Worm (Caenorhabditis elegans) whole organism, late embryonic: ENCODE results near the gene T22C8.6.

Experiments used
- C08G9.2 ChIP-seq: sonication (generic microtip); optimal IDR thresholded peaks from 2 replicates; lab custom pipeline; 2016; ENCODE audit warnings: mild to moderate bottlenecking, missing genetic modification characterization, moderate library complexity, missing compliant biosample characterization
- C38D4.7 ChIP-seq: fragments of 200-800 bp; sonication (Bioruptor generic); optimal IDR thresholded peaks from 2 replicates; lab custom pipeline; 2018; ENCODE audit warnings: mild to moderate bottlenecking, missing genetic modification characterization, moderate library complexity, missing compliant biosample characterization
- F13H6.1 ChIP-seq: sonication (generic microtip); optimal IDR thresholded peaks from 2 replicates; lab custom pipeline; 2016; ENCODE audit warnings: missing genetic modification characterization, missing compliant biosample characterization
- K09A11.1 ChIP-seq: sonication (generic microtip); optimal IDR thresholded peaks from 2 replicates; lab custom pipeline; 2017; ENCODE audit warnings: antibody characterized with exemption, mild to moderate bottlenecking, missing genetic modification characterization, missing compliant biosample characterization; ENCODE audit not compliant: insufficient read depth
- ama-1 ChIP-seq: fragments of 150-350 bp; optimal IDR thresholded peaks from 2 replicates; lab custom pipeline; 2014
- ceh-14 ChIP-seq: sonication (generic microtip); optimal IDR thresholded peaks from 2 replicates; lab custom pipeline; 2016; ENCODE audit warnings: missing genotype, missing genetic modification characterization, missing compliant biosample characterization
- ceh-18 ChIP-seq: sonication (generic microtip); optimal IDR thresholded peaks from 2 replicates; lab custom pipeline; 2016; ENCODE audit warnings: missing genetic modification characterization, missing compliant biosample characterization
- ceh-19 ChIP-seq: fragments of 200-800 bp; sonication (Bioruptor generic); optimal IDR thresholded peaks from 2 replicates; lab custom pipeline; 2018; ENCODE audit warnings: mild to moderate bottlenecking, missing genetic modification characterization, missing compliant biosample characterization
- ceh-2 ChIP-seq: sonication (generic microtip); optimal IDR thresholded peaks from 2 replicates; lab custom pipeline; 2016; ENCODE audit warnings: missing genotype, missing genetic modification characterization, missing compliant biosample characterization
- ceh-22 ChIP-seq: sonication (generic microtip); optimal IDR thresholded peaks from 2 replicates; lab custom pipeline; 2017; ENCODE audit warnings: missing biosample characterization, missing genetic modification characterization
- ceh-31 ChIP-seq: sonication (generic microtip); optimal IDR thresholded peaks from 2 replicates; lab custom pipeline; 2016; ENCODE audit warnings: missing genetic modification characterization, missing compliant biosample characterization
- ceh-48 ChIP-seq: sonication (generic microtip); optimal IDR thresholded peaks from 2 replicates; lab custom pipeline; 2016; ENCODE audit warnings: missing genetic modification characterization, inconsistent platforms, missing compliant biosample characterization
- ets-4 ChIP-seq: sonication (generic microtip); optimal IDR thresholded peaks from 2 replicates; lab custom pipeline; 2016; ENCODE audit warnings: missing genetic modification characterization, missing compliant biosample characterization
- fkh-6 ChIP-seq: sonication (generic microtip); optimal IDR thresholded peaks from 2 replicates; lab custom pipeline; 2016; ENCODE audit warnings: missing genetic modification characterization, missing compliant biosample characterization
- gmeb-2 ChIP-seq: sonication (generic microtip); optimal IDR thresholded peaks from 2 replicates; lab custom pipeline; 2016; ENCODE audit warnings: missing genetic modification characterization, inconsistent platforms, missing compliant biosample characterization
- hlh-6 ChIP-seq: sonication (generic microtip); optimal IDR thresholded peaks from 2 replicates; lab custom pipeline; 2016; ENCODE audit warnings: missing genotype, missing genetic modification characterization, missing compliant biosample characterization
- lim-6 ChIP-seq: sonication (generic microtip); optimal IDR thresholded peaks from 2 replicates; lab custom pipeline; 2016; ENCODE audit warnings: missing genetic modification characterization, missing compliant biosample characterization
- nfya-1 ChIP-seq: sonication (generic microtip); optimal IDR thresholded peaks from 2 replicates; lab custom pipeline; 2017; ENCODE audit warnings: missing genetic modification characterization, mild to moderate bottlenecking, missing compliant biosample characterization, antibody characterized with exemption, moderate library complexity
- nhr-11 ChIP-seq: fragments of 150-350 bp; optimal IDR thresholded peaks from 2 replicates; lab custom pipeline; 2014; ENCODE audit warnings: missing biosample characterization, missing genetic modification characterization
- pat-9 ChIP-seq: fragments of 200-800 bp; sonication (Bioruptor generic); optimal IDR thresholded peaks from 2 replicates; lab custom pipeline; 2018; ENCODE audit warnings: mild to moderate bottlenecking, missing genetic modification characterization, moderate library complexity, missing compliant biosample characterization
- pax-1 ChIP-seq: fragments of 150-350 bp; optimal IDR thresholded peaks from 2 replicates; lab custom pipeline; 2014; ENCODE audit warnings: missing biosample characterization, missing genetic modification characterization
- pqm-1 ChIP-seq: sonication (generic microtip); optimal IDR thresholded peaks from 2 replicates; lab custom pipeline; 2016; ENCODE audit warnings: missing genetic modification characterization, missing compliant biosample characterization
- sdc-2 ChIP-seq: sonication (generic microtip); optimal IDR thresholded peaks from 2 replicates; lab custom pipeline; 2016; ENCODE audit warnings: missing genotype, missing genetic modification characterization, missing compliant biosample characterization
- sox-2 ChIP-seq: fragments of 200-800 bp; sonication (Bioruptor generic); IDR thresholded peaks from 2 replicates; pipeline ENCODE4 v1.3.6; 2022; ENCODE audit warnings: missing genetic modification reagents, missing genetic modification characterization, missing compliant biosample characterization
- sox-4 ChIP-seq: sonication (generic microtip); optimal IDR thresholded peaks from 2 replicates; lab custom pipeline; 2017; ENCODE audit warnings: mild to moderate bottlenecking, missing genetic modification characterization, inconsistent platforms, missing compliant biosample characterization
- tbx-7 ChIP-seq: sonication (generic microtip); optimal IDR thresholded peaks from 2 replicates; lab custom pipeline; 2016; ENCODE audit warnings: missing genotype, missing genetic modification characterization, missing compliant biosample characterization
- ttx-3 ChIP-seq: sonication (generic microtip); optimal IDR thresholded peaks from 2 replicates; lab custom pipeline; 2016; ENCODE audit warnings: missing genetic modification reagents, missing genetic modification characterization, missing compliant biosample characterization
- unc-42 ChIP-seq: sonication (generic microtip); optimal IDR thresholded peaks from 2 replicates; lab custom pipeline; 2016; ENCODE audit warnings: missing genotype, missing genetic modification characterization, missing compliant biosample characterization
- unc-55 ChIP-seq: sonication (generic microtip); optimal IDR thresholded peaks from 2 replicates; lab custom pipeline; 2017; ENCODE audit warnings: missing biosample characterization, missing genetic modification reagents, missing genetic modification characterization
- zip-5 ChIP-seq: sonication (generic microtip); optimal IDR thresholded peaks from 2 replicates; lab custom pipeline; 2016; ENCODE audit warnings: missing genetic modification characterization, missing compliant biosample characterization
- ztf-16 ChIP-seq: sonication (generic microtip); optimal IDR thresholded peaks from 2 replicates; lab custom pipeline; 2017; ENCODE audit warnings: missing genetic modification characterization, missing compliant biosample characterization

The T22C8.6 gene

DNA sequence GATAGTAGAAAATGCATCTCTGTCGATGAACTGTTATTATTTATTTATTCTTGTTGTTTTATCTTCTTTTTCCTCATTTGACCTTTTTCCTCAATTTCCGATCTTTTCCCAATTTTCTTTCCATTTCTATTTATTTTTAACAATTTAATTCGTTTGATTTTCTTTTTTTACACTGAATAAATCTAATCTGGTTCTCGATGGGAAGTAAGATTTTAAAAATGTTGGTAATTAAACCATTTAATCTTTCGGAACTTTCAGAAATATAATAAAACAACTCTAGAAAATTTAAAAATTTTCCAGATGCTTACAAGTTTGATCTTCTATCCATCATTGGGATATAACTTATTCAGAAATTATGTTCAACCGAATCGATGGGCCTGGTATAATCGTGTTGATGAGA is 23.5 kb downstream of the T22C8.6 start, which contains the start of gene F28C6.8:
Gene F28C6.8, plus strand, starts transcription at position 301 of the 400 bp plus-strand sequence.
- TF ChIP-seq zip-5 (tag; lab: Kevin White, UChicago) (no peak), nfya-1 (no peak)

DNA sequence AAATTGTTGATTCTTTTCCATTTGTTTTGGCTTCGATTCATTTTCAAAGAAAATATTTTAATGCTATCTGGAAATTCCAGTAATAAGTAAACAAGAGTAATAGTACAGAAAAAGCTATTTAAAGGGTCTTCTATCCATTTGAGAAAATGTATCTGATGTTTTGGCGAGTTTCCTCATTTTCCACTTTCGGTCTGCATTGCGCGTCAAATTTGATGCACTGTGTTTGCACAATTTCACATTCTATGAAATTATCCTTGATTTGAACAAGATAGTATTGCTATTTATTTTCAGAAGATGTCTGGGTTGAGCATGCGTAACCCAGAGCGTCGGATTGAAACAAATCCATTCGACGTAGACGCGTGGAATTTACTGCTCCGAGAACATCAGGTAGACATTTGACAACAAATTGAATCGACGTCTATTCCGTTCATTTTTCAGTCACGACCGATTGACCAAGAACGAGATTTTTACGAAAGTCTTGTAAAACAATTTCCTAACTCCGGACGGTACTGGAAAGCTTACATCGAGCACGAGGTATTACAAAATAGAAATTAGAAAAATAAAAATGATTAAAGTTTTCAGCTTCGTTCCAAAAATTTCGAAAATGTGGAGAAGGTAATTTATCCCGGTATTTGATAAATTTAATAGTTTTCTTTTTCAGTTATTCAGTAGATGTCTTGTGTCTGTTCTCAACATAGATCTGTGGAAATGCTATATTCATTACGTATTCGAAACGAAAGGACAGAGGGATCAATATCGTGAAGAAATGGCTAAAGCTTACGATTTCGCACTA is 26.3 kb downstream of the T22C8.6 start, which contains the start of gene suf-1:
Gene suf-1, plus strand, starts transcription at position 280 of the 793 bp plus-strand sequence.
- TF ChIP-seq nfya-1 (peak; percentile 31), ttx-3 (tag; lab: Kevin White, UChicago) (no peak), pat-9 (tag; lab: Kevin White, UChicago) (no peak), unc-55 (no peak), ama-1 (lab: Kevin White, UChicago) (peak; percentile 65), unc-42 (peak; percentile 48), C38D4.7 (GFP tag; lab: Kevin White, UChicago) (no peak), ztf-16 (tag; lab: Kevin White, UChicago) (no peak), tbx-7 (no peak), ceh-48 (tag; lab: Kevin White, UChicago) (no peak)
- TF ChIP-seq, all 69 proteins: peak for 3

DNA sequence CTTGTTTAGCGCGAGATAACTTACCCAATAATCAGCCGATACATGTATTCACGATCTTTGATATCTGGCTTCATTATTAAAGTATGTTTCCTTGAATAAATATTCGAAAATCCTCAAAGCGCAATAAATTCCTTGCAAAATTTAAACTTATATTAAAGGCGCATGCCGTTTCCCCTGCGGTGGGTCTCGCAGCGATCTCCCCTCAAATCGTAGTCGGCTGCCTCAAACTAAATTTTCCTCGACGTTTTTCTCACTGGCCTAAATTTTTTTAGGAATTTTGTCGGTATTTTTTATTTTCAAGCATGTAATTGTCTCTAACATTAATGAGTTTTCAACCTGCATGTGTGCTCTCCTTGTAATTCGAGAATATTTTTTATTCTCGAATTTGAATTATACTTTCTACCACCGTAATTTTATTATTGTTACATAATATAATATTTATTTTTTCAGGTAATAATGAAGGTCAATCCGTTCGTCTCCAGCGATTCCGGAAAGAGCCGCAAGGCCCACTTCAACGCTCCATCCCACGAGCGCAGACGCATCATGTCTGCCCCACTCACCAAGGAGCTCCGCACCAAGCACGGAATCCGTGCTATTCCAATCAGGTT is 27.6 kb downstream of the T22C8.6 start, which contains the start of the genes cpf-1 and rpl-26:
Gene cpf-1, minus strand, starts transcription at position 104 of the 608 bp plus-strand sequence.
Gene rpl-26, plus strand, starts transcription at position 449 of the 608 bp plus-strand sequence.
- TF ChIP-seq nfya-1 (peak; percentile 36), unc-42 (peak; percentile 40), sdc-2 (no peak), gmeb-2 (no peak), sox-4 (no peak), F13H6.1 (tag; lab: Kevin White, UChicago) (no peak), ceh-19 (GFP tag; lab: Kevin White, UChicago) (no peak), sox-2 (GFP tag; lab: Robert Waterston, UW) (no peak), fkh-6 (tag; lab: Kevin White, UChicago) (no peak), ceh-31 (peak; percentile 9), pqm-1 (tag; lab: Kevin White, UChicago) (no peak)
- TF ChIP-seq, all 69 proteins: peak for 3

DNA sequence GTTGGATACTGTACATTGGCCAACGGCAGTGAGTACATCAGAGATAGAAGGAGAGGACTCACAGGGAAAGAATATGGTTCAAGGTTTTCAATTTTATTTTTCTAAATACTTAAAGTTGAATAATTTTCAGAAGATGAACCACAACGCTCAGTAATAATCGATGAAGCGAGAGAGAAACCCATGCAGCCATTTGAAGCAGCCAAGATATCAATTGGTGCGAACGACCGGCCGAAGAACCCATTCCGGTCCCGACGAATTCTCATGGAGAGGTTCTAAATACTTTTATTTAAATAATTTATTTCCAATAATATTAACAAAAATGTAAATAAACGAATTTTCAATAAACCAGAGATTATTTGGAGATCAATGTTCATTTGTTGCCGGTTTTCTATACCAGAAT is 29.9 kb downstream of the T22C8.6 start, which contains the start of gene pigg-1:
Gene pigg-1, minus strand, starts transcription at position 101 of the 400 bp plus-strand sequence.
- TF ChIP-seq ets-4 (no peak), ceh-22 (tag; lab: Kevin White, UChicago) (no peak), ceh-48 (tag; lab: Kevin White, UChicago) (no peak), tbx-7 (no peak), ceh-2 (tag; lab: Kevin White, UChicago) (no peak), pax-1 (tag; lab: Kevin White, UChicago) (no peak), sox-2 (GFP tag; lab: Robert Waterston, UW) (no peak), C08G9.2 (tag; lab: Kevin White, UChicago) (no peak), pqm-1 (tag; lab: Kevin White, UChicago) (no peak), zip-5 (tag; lab: Kevin White, UChicago) (no peak), ceh-18 (tag; lab: Kevin White, UChicago) (no peak), hlh-6 (tag; lab: Kevin White, UChicago) (no peak), K09A11.1 (tag; lab: Kevin White, UChicago) (no peak)

DNA sequence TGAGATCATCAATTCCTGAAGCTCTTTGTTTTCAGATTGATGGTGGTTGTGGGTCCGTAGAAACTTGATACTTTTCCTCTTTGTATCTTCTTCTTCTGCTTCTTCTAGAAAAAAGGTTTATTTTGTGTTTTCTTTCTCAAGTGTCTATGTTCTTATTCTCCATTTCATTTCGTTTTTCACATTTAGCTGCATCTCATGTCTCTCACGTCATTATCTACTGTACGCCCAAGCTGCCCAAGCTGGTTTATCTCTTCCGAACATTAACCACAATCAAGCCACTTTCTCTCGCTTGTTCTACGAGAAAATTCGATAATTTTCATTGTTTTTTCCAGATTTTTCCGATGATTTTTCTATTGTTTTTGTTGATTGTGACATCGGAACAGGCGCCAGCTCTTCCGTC is 30.9 kb downstream of the T22C8.6 start, which contains the start of gene F28C6.5:
Gene F28C6.5, plus strand, starts transcription at position 301 of the 400 bp plus-strand sequence.
- TF ChIP-seq ttx-3 (tag; lab: Kevin White, UChicago) (no peak), ceh-14 (no peak), lim-6 (tag; lab: Kevin White, UChicago) (no peak), nfya-1 (no peak), C38D4.7 (GFP tag; lab: Kevin White, UChicago) (no peak), nhr-11 (no peak)
- TF ChIP-seq, all 69 proteins: peak for 0
